Fruit fly (Drosophila melanogaster) S2 (cell line): ENCODE data around the gene CG31139.
A peak's percentile ranks its signal among the peaks of the same experiment; 100 is the strongest.

Source experiments
- CG8478 ChIP-seq: fragments of >200 bp; optimal IDR thresholded peaks from 2 replicates; lab custom pipeline; 2018
- CTCF ChIP-seq, 2 experiments: fragments of >200 bp; optimal IDR thresholded peaks; 2 replicates each; lab custom pipeline; 2018

CG31139 gene

dm6 chr3R:22732995-22733394 lies 15.9 kb downstream of the CG31139 start:
- TF ChIP-seq CTCF (optimal IDR thresholded peaks at IDR 0.05; lab: Kevin White, UChicago) (no peak), CG8478 (no peak)

- TF ChIP-seq CTCF (optimal IDR thresholded peaks at IDR 0.05; lab: Kevin White, UChicago) (no peak), CG8478 (no peak)
These were observed 21.0 kb downstream of the CG31139 start for dm6 chr3R:22727857-22728256.

- TF ChIP-seq CTCF (optimal IDR thresholded peaks at IDR 0.05; lab: Kevin White, UChicago) (no peak), CG8478 (no peak)
These were observed 21.4 kb downstream of the CG31139 start for dm6 chr3R:22727456-22727833.

dm6 chr3R:22726771-22727455 lies 21.9 kb downstream of the CG31139 start, which contains the start of gene CG45049:
Gene CG45049, plus strand, starts transcription at chr3R:22726967.
- TF ChIP-seq CG8478 = no peak
- TF ChIP-seq CTCF (optimal IDR thresholded peaks at IDR 0.05; lab: Kevin White, UChicago) = no peak

- TF ChIP-seq CTCF (optimal IDR thresholded peaks at IDR 0.05; lab: Kevin White, UChicago) (peak; percentile 2 to 34), CG8478 (no peak)
These were observed 22.7 kb downstream of the CG31139 start, which contains the start of gene RNF220 for dm6 chr3R:22726031-22726770. Gene RNF220, minus strand, starts transcription at chr3R:22726414.

- no peak for TF ChIP-seq CG8478
- no peak for TF ChIP-seq CTCF (optimal IDR thresholded peaks at IDR 0.05; lab: Kevin White, UChicago)
These were observed 24.5 kb downstream of the CG31139 start, which contains the start of gene Irp-1A for dm6 chr3R:22724149-22724973. Gene Irp-1A, minus strand, starts transcription at chr3R:22724587.

dm6 chr3R:22720808-22721306 lies 28.0 kb downstream of the CG31139 start, which contains the start of gene wge:
Gene wge, minus strand, starts transcription at chr3R:22721150.
- TF ChIP-seq CG8478 (no peak), CTCF (optimal IDR thresholded peaks at IDR 0.05; lab: Kevin White, UChicago) (peak in 1 of 2 experiments; percentile 21)

dm6 chr3R:22719607-22719949 lies 29.3 kb downstream of the CG31139 start:
- TF ChIP-seq CG8478 (no peak), CTCF (optimal IDR thresholded peaks at IDR 0.05; lab: Kevin White, UChicago) (no peak)

dm6 chr3R:22718937-22719606 lies 29.8 kb downstream of the CG31139 start:
- no peak for TF ChIP-seq CG8478
- no peak for TF ChIP-seq CTCF (optimal IDR thresholded peaks at IDR 0.05; lab: Kevin White, UChicago)

dm6 chr3R:22718401-22718800 lies 30.5 kb downstream of the CG31139 start:
- no peak for TF ChIP-seq CG8478
- TF ChIP-seq CTCF (optimal IDR thresholded peaks at IDR 0.05; lab: Kevin White, UChicago) = no peak

dm6 chr3R:22717863-22718262 lies 31.0 kb downstream of the CG31139 start:
- TF ChIP-seq CTCF (optimal IDR thresholded peaks at IDR 0.05; lab: Kevin White, UChicago) (no peak), CG8478 (no peak)

- TF ChIP-seq CG8478 = no peak
- no peak for TF ChIP-seq CTCF (optimal IDR thresholded peaks at IDR 0.05; lab: Kevin White, UChicago)
These were observed 38.2 kb downstream of the CG31139 start, which contains the start of gene CG4907 for dm6 chr3R:22710662-22711061. Gene CG4907, minus strand, starts transcription at chr3R:22710762.

dm6 chr3R:22707178-22707577 lies 41.7 kb downstream of the CG31139 start, which contains the start of gene CG13842:
Gene CG13842, minus strand, starts transcription at chr3R:22707278.
- TF ChIP-seq CTCF (optimal IDR thresholded peaks at IDR 0.05; lab: Kevin White, UChicago) (no peak), CG8478 (no peak)

- no peak for TF ChIP-seq CTCF (optimal IDR thresholded peaks at IDR 0.05; lab: Kevin White, UChicago)
- TF ChIP-seq CG8478 = no peak
These were observed 47.1 kb downstream of the CG31139 start, which contains the start of the genes CG6972 and CCAP for dm6 chr3R:22701793-22702192. Gene CG6972, plus strand, starts transcription at chr3R:22702007. Gene CCAP, minus strand, starts transcription at chr3R:22702084.
